Fruit fly (Drosophila melanogaster) whole organism, prepupa: Measurements from ENCODE around the gene TwdlW.
A peak's percentile ranks its signal among the peaks of the same experiment; 100 is the strongest.

Experiments used
- CG11762 ChIP-seq: fragments of 200-800 bp; sonication (Bioruptor generic); optimal IDR thresholded peaks from 3 replicates; lab custom pipeline; 2016; ENCODE audit warnings: missing biosample characterization, missing genetic modification characterization; ENCODE audit not compliant: insufficient read depth
- CG1621 ChIP-seq: fragments of 200-800 bp; sonication (Bioruptor generic); optimal IDR thresholded peaks from 3 replicates; lab custom pipeline; 2018; ENCODE audit warnings: missing biosample characterization, mild to moderate bottlenecking, missing genetic modification characterization
- CG7368 ChIP-seq: fragments of 200-800 bp; sonication (Bioruptor generic); optimal IDR thresholded peaks from 3 replicates; lab custom pipeline; 2016; ENCODE audit warnings: missing biosample characterization, missing genetic modification characterization
- CG8319 ChIP-seq: fragments of 200-800 bp; sonication (Bioruptor generic); optimal IDR thresholded peaks from 3 replicates; lab custom pipeline; 2016; ENCODE audit warnings: missing biosample characterization, missing genetic modification characterization
- CG8632 ChIP-seq: fragments of 200-800 bp; sonication (Bioruptor generic); optimal IDR thresholded peaks from 3 replicates; lab custom pipeline; 2016; ENCODE audit warnings: missing biosample characterization, missing genetic modification characterization
- CG9139 ChIP-seq: fragments of 200-800 bp; sonication (Bioruptor generic); optimal IDR thresholded peaks from 3 replicates; lab custom pipeline; 2017; ENCODE audit warnings: missing biosample characterization, mild to moderate bottlenecking, missing genetic modification characterization
- Eip78C ChIP-seq: fragments of 200-800 bp; sonication (Bioruptor generic); peaks from one replicate; lab custom pipeline; 2016; ENCODE audit warnings: missing biosample characterization, missing genetic modification characterization
- Eip93F ChIP-seq: fragments of 200-800 bp; sonication (Bioruptor generic); optimal IDR thresholded peaks from 2 replicates; lab custom pipeline; 2016; ENCODE audit warnings: missing biosample characterization, mild to moderate bottlenecking, missing genetic modification characterization
- Ets21C ChIP-seq: fragments of 200-800 bp; sonication (Bioruptor generic); optimal IDR thresholded peaks from 3 replicates; lab custom pipeline; 2016; ENCODE audit warnings: missing biosample characterization, missing genetic modification characterization
- Gug ChIP-seq: fragments of 200-800 bp; sonication (Bioruptor generic); IDR thresholded peaks from 2 replicates; pipeline ENCODE4 v1.3.6; 2022; ENCODE audit warnings: missing biosample characterization, missing genetic modification characterization
- Sox102F ChIP-seq: fragments of 200-800 bp; sonication (Bioruptor generic); optimal IDR thresholded peaks from 2 replicates; lab custom pipeline; 2016; ENCODE audit warnings: missing biosample characterization, mild to moderate bottlenecking, missing genetic modification characterization
- Sox14 ChIP-seq: fragments of 200-800 bp; sonication (Bioruptor generic); optimal IDR thresholded peaks from 3 replicates; lab custom pipeline; 2016; ENCODE audit warnings: missing biosample characterization, missing genetic modification characterization
- Sox15 ChIP-seq: fragments of 200-800 bp; sonication (Bioruptor generic); optimal IDR thresholded peaks from 3 replicates; lab custom pipeline; 2016; ENCODE audit warnings: missing biosample characterization, missing genetic modification characterization
- acj6 ChIP-seq: fragments of 200-800 bp; sonication (Bioruptor generic); optimal IDR thresholded peaks from 3 replicates; lab custom pipeline; 2016; ENCODE audit warnings: missing biosample characterization, missing genetic modification characterization
- dsx ChIP-seq: fragments of 200-800 bp; optimal IDR thresholded peaks from 3 replicates; lab custom pipeline; 2019; ENCODE audit warnings: missing biosample characterization, mild to moderate bottlenecking, missing genetic modification characterization, moderate library complexity; ENCODE audit not compliant: poor library complexity, severe bottlenecking
- eg ChIP-seq: fragments of 200-800 bp; sonication (Bioruptor generic); IDR thresholded peaks from 3 replicates; pipeline ENCODE4 v1.3.6; 2022; ENCODE audit warnings: missing biosample characterization, missing genetic modification characterization
- net ChIP-seq: fragments of 200-800 bp; sonication (Bioruptor generic); optimal IDR thresholded peaks from 3 replicates; lab custom pipeline; 2016; ENCODE audit warnings: missing biosample characterization, missing genetic modification characterization
- salr ChIP-seq, 2 experiments: fragments of 200-800 bp; sonication (Bioruptor generic); optimal IDR thresholded peaks; 3 replicates each; lab custom pipeline; 2016 to 2018; ENCODE audit warnings: missing biosample characterization in 2 of 2, missing genetic modification characterization in 2 of 2, mild to moderate bottlenecking in 1 of 2
- ss ChIP-seq, 2 experiments: fragments of 200-800 bp; sonication (Bioruptor generic); optimal IDR thresholded peaks; 2 replicates in 1 of 2; 3 replicates in 1 of 2; lab custom pipeline; 2017 to 2018; ENCODE audit warnings: mild to moderate bottlenecking in 2 of 2, missing biosample characterization in 2 of 2, missing genetic modification characterization in 2 of 2, moderate library complexity in 1 of 2
- svp ChIP-seq: fragments of 200-800 bp; sonication (Bioruptor generic); peaks from one replicate; lab custom pipeline; 2016; ENCODE audit warnings: missing biosample characterization, missing genetic modification characterization
- topi ChIP-seq: fragments of 200-800 bp; sonication (Bioruptor generic); optimal IDR thresholded peaks from 3 replicates; lab custom pipeline; 2016; ENCODE audit warnings: missing biosample characterization, missing genetic modification characterization
- vri ChIP-seq: fragments of 200-800 bp; sonication (Bioruptor generic); optimal IDR thresholded peaks from 3 replicates; lab custom pipeline; 2016; ENCODE audit warnings: missing biosample characterization, mild to moderate bottlenecking, missing genetic modification characterization

Gene TwdlW

DNA sequence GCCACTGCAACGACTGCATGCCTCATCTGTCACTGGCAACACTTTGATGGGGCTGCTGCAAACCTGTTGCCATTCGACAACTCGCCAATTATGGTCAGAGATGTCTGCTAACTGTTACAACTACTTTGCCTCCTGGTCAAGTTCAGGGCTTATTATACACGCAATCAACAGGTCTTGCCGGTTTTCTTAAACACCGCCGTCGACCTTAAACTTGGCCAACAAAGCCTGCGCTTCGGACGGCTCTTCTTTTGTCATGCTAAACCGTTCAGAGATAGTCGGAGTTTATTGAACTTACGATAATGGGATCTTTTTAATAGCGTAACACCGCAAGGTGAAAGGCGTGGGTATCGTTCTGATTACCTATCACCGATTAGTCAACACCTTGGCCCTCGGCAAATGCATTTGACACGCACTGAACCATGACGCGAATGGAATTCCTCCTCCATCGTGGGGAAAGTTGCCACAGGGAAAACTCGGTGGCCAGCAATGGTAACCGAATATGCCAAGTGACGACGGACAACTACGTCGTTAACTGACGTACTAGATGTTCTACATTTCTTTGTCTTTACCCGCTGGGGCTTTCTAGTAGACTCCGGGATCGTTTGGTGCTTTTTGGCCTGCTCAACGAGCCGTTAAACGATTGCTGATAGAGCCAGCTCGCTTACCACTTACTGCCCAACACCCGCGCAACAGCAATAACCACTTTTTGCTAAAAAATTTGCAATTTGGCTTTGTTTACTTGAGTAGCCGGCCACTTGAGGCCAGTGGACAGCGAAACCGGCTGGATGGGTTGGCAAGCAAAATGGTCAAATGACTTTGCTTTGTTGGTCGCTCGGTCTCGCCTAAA is 31.1 kb downstream of the TwdlW start:
- TF ChIP-seq eg (GFP tag; lab: Robert Waterston, UW), result peak; percentile 12; the same call in 1 of the 3 replicates
- TF ChIP-seq dsx (GFP tag; lab: Kevin White, UChicago), result peak; percentile 27
- peak; percentile 85 for TF ChIP-seq vri (GFP tag; lab: Kevin White, UChicago)
- TF ChIP-seq CG9139 (GFP tag; lab: Kevin White, UChicago), result no peak
- no peak for TF ChIP-seq CG8319 (GFP tag; lab: Kevin White, UChicago)
- TF ChIP-seq ss (GFP tag; optimal IDR thresholded peaks at IDR 0.05; lab: Kevin White, UChicago), result peak in 1 of 2 experiments; percentile 41
- TF ChIP-seq acj6 (GFP tag; lab: Kevin White, UChicago), result no peak
- TF ChIP-seq Eip78C (GFP tag; lab: Kevin White, UChicago), result no peak
- no peak for TF ChIP-seq Eip93F
- no peak for TF ChIP-seq CG8632 (GFP tag; lab: Kevin White, UChicago)

DNA sequence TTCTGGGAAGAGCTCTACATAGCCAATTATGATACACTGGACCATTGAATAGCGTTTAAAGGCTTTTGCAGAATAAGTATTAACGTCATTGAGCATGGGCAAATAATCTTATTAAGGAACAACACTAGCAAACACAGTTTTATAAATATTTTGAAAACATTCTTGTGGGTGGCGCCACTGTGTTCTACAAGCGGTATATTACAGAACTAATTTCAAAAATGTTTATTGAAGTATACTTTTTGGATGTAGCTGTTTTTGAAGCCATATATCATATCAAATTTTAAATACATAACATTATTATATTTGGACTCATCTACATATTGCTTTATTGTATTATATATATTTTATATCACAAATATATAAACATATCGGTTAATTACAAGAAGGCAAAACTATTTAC is 33.3 kb downstream of the TwdlW start:
- TF ChIP-seq CG1621 (tag; lab: Kevin White, UChicago), result no peak
- TF ChIP-seq vri (GFP tag; lab: Kevin White, UChicago), result no peak
- TF ChIP-seq Ets21C (GFP tag; lab: Kevin White, UChicago), result no peak
- no peak for TF ChIP-seq Sox14 (GFP tag; lab: Kevin White, UChicago)
- TF ChIP-seq Sox102F (GFP tag; lab: Kevin White, UChicago), result no peak
- TF ChIP-seq Eip93F, result no peak
- TF ChIP-seq dsx (GFP tag; lab: Kevin White, UChicago), result no peak
- TF ChIP-seq Sox15 (GFP tag; lab: Kevin White, UChicago), result no peak
- no peak for TF ChIP-seq svp (GFP tag; lab: Kevin White, UChicago)
- TF ChIP-seq CG9139 (GFP tag; lab: Kevin White, UChicago), result no peak
- TF ChIP-seq Gug (GFP tag; lab: Robert Waterston, UW), result no peak
- no peak for TF ChIP-seq eg (GFP tag; lab: Robert Waterston, UW)
- TF ChIP-seq topi (GFP tag; lab: Kevin White, UChicago), result no peak
- no peak for TF ChIP-seq salr (GFP tag; optimal IDR thresholded peaks at IDR 0.05; lab: Kevin White, UChicago)
- TF ChIP-seq net (GFP tag; lab: Kevin White, UChicago), result no peak
- no peak for TF ChIP-seq CG7368 (GFP tag; lab: Kevin White, UChicago)
- TF ChIP-seq CG11762 (GFP tag; lab: Kevin White, UChicago), result no peak
